Fruit fly (Drosophila melanogaster) S2 (cell line): ENCODE results near the gene CG6678.

Source experiments
- CG8478 ChIP-seq: fragments of >200 bp; optimal IDR thresholded peaks from 2 replicates; lab custom pipeline; 2018
- CTCF ChIP-seq, 2 experiments: fragments of >200 bp; optimal IDR thresholded peaks; 2 replicates each; lab custom pipeline; 2018

DNA sequence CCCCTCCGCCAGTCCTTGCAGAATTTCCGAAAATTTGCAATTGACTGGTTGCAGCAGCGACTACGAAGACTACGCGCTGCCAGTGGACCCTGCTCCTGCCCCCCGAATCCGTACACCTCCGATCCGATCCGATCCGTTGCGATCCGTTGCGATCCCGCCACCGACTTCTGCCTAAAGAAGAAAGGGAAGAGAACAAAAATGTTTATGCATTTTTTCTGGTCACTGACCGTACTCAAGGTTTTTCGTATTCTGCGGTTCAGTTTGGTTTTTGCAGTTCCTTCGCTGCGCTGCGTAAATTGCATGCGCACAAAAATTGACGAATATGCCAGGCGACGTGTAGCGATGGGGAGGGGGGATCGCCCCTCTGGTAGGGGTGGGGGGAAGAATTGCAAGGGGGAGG is 35.4 kb downstream of the CG6678 start:
- TF ChIP-seq CG8478 = no peak
- no peak for TF ChIP-seq CTCF (optimal IDR thresholded peaks at IDR 0.05; lab: Kevin White, UChicago)
